Worm (Caenorhabditis elegans) whole organism, mixed stage, embryonic: Measurements from ENCODE around the gene cutl-9.

Experiments
- M03D4.4 ChIP-seq: sonication (generic microtip); optimal IDR thresholded peaks from 2 replicates; lab custom pipeline; 2017; ENCODE audit warnings: mild to moderate bottlenecking, missing genetic modification characterization, missing compliant biosample characterization
- ces-1 ChIP-seq: fragments of 150-350 bp; optimal IDR thresholded peaks from 2 replicates; lab custom pipeline; 2014; ENCODE audit warnings: missing biosample characterization, missing genetic modification reagents, missing genetic modification characterization
- lin-13 ChIP-seq: fragments of 150-350 bp; optimal IDR thresholded peaks from 2 replicates; lab custom pipeline; 2014; ENCODE audit warnings: missing biosample characterization, missing genetic modification characterization
- lsy-2 ChIP-seq: fragments of 150-350 bp; optimal IDR thresholded peaks from 2 replicates; lab custom pipeline; 2014; ENCODE audit warnings: missing biosample characterization, missing genetic modification characterization
- unc-62 ChIP-seq: fragments of 150-350 bp; optimal IDR thresholded peaks from 2 replicates; lab custom pipeline; 2014; ENCODE audit warnings: missing biosample characterization, missing genetic modification reagents, missing genetic modification characterization
- ztf-11 ChIP-seq: fragments of 150-350 bp; optimal IDR thresholded peaks from 2 replicates; lab custom pipeline; 2014; ENCODE audit warnings: missing biosample characterization, missing genetic modification characterization

DNA sequence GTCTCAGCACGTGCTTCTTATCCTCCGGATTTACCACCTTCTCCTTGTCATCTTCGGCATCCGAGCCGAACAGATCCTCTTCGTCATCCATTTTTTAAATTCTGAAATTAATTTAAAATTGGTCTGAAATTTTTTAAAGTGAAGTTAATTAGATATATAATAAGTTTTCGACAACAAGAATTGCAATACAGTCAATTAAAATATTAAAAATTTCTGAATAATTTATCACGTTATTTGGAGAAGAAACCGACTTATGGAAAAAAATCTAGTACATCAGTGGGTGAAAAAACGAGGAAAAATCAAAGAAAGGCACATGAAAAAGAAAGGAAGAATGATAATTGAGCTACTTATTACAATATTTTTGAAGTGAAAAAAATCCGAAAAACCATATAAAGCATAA, 16.6 kb upstream of the cutl-9 start, which contains the start of gene taf-13:
- TF ChIP-seq ces-1 (GFP tag; lab: Kevin White, UChicago) (no peak), lin-13 (tag; lab: Kevin White, UChicago) (no peak), ztf-11 (no peak), lsy-2 (no peak), unc-62 (GFP tag; lab: Kevin White, UChicago) (no peak), M03D4.4 (tag; lab: Kevin White, UChicago) (no peak)
